Worm (Caenorhabditis elegans): Measurements from ENCODE around the gene adm-2.

ce11 chrX:13744543-13745113 lies 56.9 kb downstream of the adm-2 start:
- no peak for TF ChIP-seq ets-4 (tag; optimal IDR thresholded peaks at IDR 0.05)
- TF ChIP-seq pha-4 (tag; optimal IDR thresholded peaks at IDR 0.05) = no peak
- no peak for TF ChIP-seq ceh-30 (tag; optimal IDR thresholded peaks at IDR 0.05)
- TF ChIP-seq nhr-232 (tag; optimal IDR thresholded peaks at IDR 0.05) = no peak
- no peak for TF ChIP-seq pqm-1 (tag; optimal IDR thresholded peaks at IDR 0.05)
- no peak for TF ChIP-seq npax-4 (tag; optimal IDR thresholded peaks at IDR 0.05)
- no peak for TF ChIP-seq fkh-10 (GFP tag; optimal IDR thresholded peaks at IDR 0.05)
- TF ChIP-seq ama-1 (optimal IDR thresholded peaks at IDR 0.05) = no peak
- TF ChIP-seq unc-86 (tag; optimal IDR thresholded peaks at IDR 0.05) = no peak
- no peak for TF ChIP-seq pag-3 (tag; optimal IDR thresholded peaks at IDR 0.05; ENCODE audit: borderline replicate concordance)
- TF ChIP-seq pha-2 (tag; optimal IDR thresholded peaks at IDR 0.05) = no peak
- TF ChIP-seq tbx-7 (tag; optimal IDR thresholded peaks at IDR 0.05) = no peak
- TF ChIP-seq K09A11.1 (tag; optimal IDR thresholded peaks at IDR 0.05; ENCODE audit: insufficient read depth) = no peak

All from whole organism, late embryonic.